Worm (Caenorhabditis elegans) whole organism, mixed stage, embryonic: ENCODE measurements around the gene Y34B4A.10.

Experiments used
- elt-3 ChIP-seq: fragments of 150-350 bp; optimal IDR thresholded peaks from 2 replicates; lab custom pipeline; 2014; ENCODE audit warnings: missing biosample characterization, missing genetic modification characterization
- lin-13 ChIP-seq: fragments of 150-350 bp; optimal IDR thresholded peaks from 2 replicates; lab custom pipeline; 2014; ENCODE audit warnings: missing biosample characterization, missing genetic modification characterization
- lsy-2 ChIP-seq: fragments of 150-350 bp; optimal IDR thresholded peaks from 2 replicates; lab custom pipeline; 2014; ENCODE audit warnings: missing biosample characterization, missing genetic modification characterization
- mep-1 ChIP-seq: fragments of 150-350 bp; optimal IDR thresholded peaks from 2 replicates; lab custom pipeline; 2017; ENCODE audit warnings: missing biosample characterization, missing genetic modification reagents, missing genetic modification characterization, inconsistent platforms
- nhr-237 ChIP-seq: fragments of 150-350 bp; optimal IDR thresholded peaks from 2 replicates; lab custom pipeline; 2014; ENCODE audit warnings: missing biosample characterization, missing genetic modification characterization
- nhr-76 ChIP-seq: sonication (generic microtip); optimal IDR thresholded peaks from 2 replicates; lab custom pipeline; 2017; ENCODE audit warnings: missing biosample characterization, missing genetic modification characterization
- pha-4 ChIP-seq: fragments of 150-350 bp; optimal IDR thresholded peaks from 2 replicates; lab custom pipeline; 2018; ENCODE audit warnings: missing biosample characterization, missing genetic modification reagents, missing genetic modification characterization
- snpc-4 ChIP-seq: fragments of 150-350 bp; optimal IDR thresholded peaks from 2 replicates; lab custom pipeline; 2014; ENCODE audit warnings: missing biosample characterization, missing genetic modification characterization
- unc-39 ChIP-seq: fragments of 150-350 bp; optimal IDR thresholded peaks from 2 replicates; lab custom pipeline; 2014; ENCODE audit warnings: missing biosample characterization, missing genetic modification characterization
- unc-62 ChIP-seq: fragments of 150-350 bp; optimal IDR thresholded peaks from 2 replicates; lab custom pipeline; 2014; ENCODE audit warnings: missing biosample characterization, missing genetic modification reagents, missing genetic modification characterization
- ztf-11 ChIP-seq: fragments of 150-350 bp; optimal IDR thresholded peaks from 2 replicates; lab custom pipeline; 2014; ENCODE audit warnings: missing biosample characterization, missing genetic modification characterization

- TF ChIP-seq mep-1 (tag; lab: Kevin White, UChicago) (no peak), lsy-2 (tag; lab: Kevin White, UChicago) (no peak), elt-3 (tag; lab: Kevin White, UChicago) (no peak), lin-13 (tag; lab: Kevin White, UChicago) (no peak), unc-39 (tag; lab: Kevin White, UChicago) (no peak), snpc-4 (tag; lab: Kevin White, UChicago) (no peak), pha-4 (tag; lab: Kevin White, UChicago) (no peak), nhr-237 (tag; lab: Kevin White, UChicago) (no peak), ztf-11 (tag; lab: Kevin White, UChicago) (no peak), nhr-76 (tag; lab: Kevin White, UChicago) (no peak), unc-62 (no peak)
Measured at ce11 chrX:5216063-5216462, 33.6 kb upstream of the Y34B4A.10 start, which contains the start of gene hrpa-2.
